Worm (Caenorhabditis elegans) whole organism, early embryonic: ENCODE data around the gene F49E11.7.

ENCODE experiments used
- aly-1 ChIP-seq: sonication (generic microtip); optimal IDR thresholded peaks from 2 replicates; lab custom pipeline; 2016; ENCODE audit warnings: missing genetic modification characterization, missing compliant biosample characterization
- ama-1 ChIP-seq: fragments of 150-350 bp; optimal IDR thresholded peaks from 2 replicates; lab custom pipeline; 2014
- ceh-13 ChIP-seq: fragments of 200-800 bp; sonication (Bioruptor generic); optimal IDR thresholded peaks from 2 replicates; lab custom pipeline; 2018; ENCODE audit warnings: mild to moderate bottlenecking, missing genetic modification characterization, missing compliant biosample characterization
- ceh-36 ChIP-seq: sonication (generic microtip); optimal IDR thresholded peaks from 2 replicates; lab custom pipeline; 2016; ENCODE audit warnings: missing genetic modification characterization, inconsistent platforms, missing compliant biosample characterization
- hmbx-1 ChIP-seq: sonication (generic microtip); optimal IDR thresholded peaks from 2 replicates; lab custom pipeline; 2016; ENCODE audit warnings: mild to moderate bottlenecking, missing genetic modification characterization, missing compliant biosample characterization
- hmg-4 ChIP-seq: fragments of 200-800 bp; sonication (Bioruptor generic); optimal IDR thresholded peaks from 2 replicates; lab custom pipeline; 2018; ENCODE audit warnings: mild to moderate bottlenecking, missing genetic modification characterization, missing compliant biosample characterization
- hnd-1 ChIP-seq: sonication (generic microtip); optimal IDR thresholded peaks from 2 replicates; lab custom pipeline; 2016; ENCODE audit warnings: missing genetic modification characterization, missing compliant biosample characterization

DNA sequence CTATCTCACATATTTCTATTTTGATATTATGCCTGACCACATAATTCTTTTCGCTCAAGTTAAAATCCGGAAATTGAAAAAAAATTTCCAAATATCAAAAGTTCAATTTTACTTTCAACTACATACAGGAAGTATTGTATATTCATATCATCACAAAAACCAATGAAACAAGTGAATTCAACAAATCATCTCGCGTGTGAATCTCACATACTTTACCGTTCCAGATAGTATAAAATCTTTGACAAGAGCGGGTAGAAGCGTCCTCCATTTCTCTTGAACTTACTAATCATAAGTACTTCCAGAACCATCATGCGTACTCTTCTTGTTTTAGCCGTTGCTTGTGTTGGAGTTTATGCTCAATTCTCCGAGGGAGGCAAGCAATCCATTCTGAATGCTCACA is 18.8 kb downstream of the F49E11.7 start, which contains the start of gene scl-8:
- TF ChIP-seq ama-1 (lab: Kevin White, UChicago) = no peak
- no peak for TF ChIP-seq hnd-1
- TF ChIP-seq ceh-36 (tag; lab: Kevin White, UChicago) = no peak
- no peak for TF ChIP-seq ceh-13
- TF ChIP-seq hmbx-1 (tag; lab: Kevin White, UChicago) = no peak
- no peak for TF ChIP-seq hmg-4 (GFP tag; lab: Kevin White, UChicago)
- no peak for TF ChIP-seq aly-1
